Worm (Caenorhabditis elegans) whole organism, L2 larva: Measurements from ENCODE around the gene mrp-5.

ENCODE experiments used
- C34F6.9 ChIP-seq: fragments of 150-350 bp; optimal IDR thresholded peaks from 2 replicates; lab custom pipeline; 2014; ENCODE audit warnings: missing biosample characterization, missing genetic modification characterization
- F13H6.1 ChIP-seq: sonication (generic microtip); optimal IDR thresholded peaks from 2 replicates; lab custom pipeline; 2016; ENCODE audit warnings: missing genetic modification characterization, missing compliant biosample characterization
- Y55F3AM.14 ChIP-seq: fragments of 200-800 bp; sonication (Bioruptor generic); optimal IDR thresholded peaks from 2 replicates; lab custom pipeline; 2018; ENCODE audit warnings: mild to moderate bottlenecking, missing genetic modification characterization, missing compliant biosample characterization
- ZK546.5 ChIP-seq: sonication (generic microtip); optimal IDR thresholded peaks from 2 replicates; lab custom pipeline; 2017; ENCODE audit warnings: missing biosample characterization, missing genetic modification characterization
- alr-1 ChIP-seq: fragments of 150-350 bp; optimal IDR thresholded peaks from 2 replicates; lab custom pipeline; 2014; ENCODE audit warnings: missing biosample characterization, missing genetic modification characterization
- aly-2 ChIP-seq: fragments of 150-350 bp; optimal IDR thresholded peaks from 2 replicates; lab custom pipeline; 2014; ENCODE audit warnings: missing biosample characterization, missing genetic modification characterization
- ama-1 ChIP-seq: fragments of 150-350 bp; optimal IDR thresholded peaks from 2 replicates; lab custom pipeline; 2018; ENCODE audit warnings: inconsistent platforms
- blmp-1 ChIP-seq: sonication (generic microtip); optimal IDR thresholded peaks from 2 replicates; lab custom pipeline; 2017; ENCODE audit warnings: missing genetic modification characterization, mild to moderate bottlenecking, missing compliant biosample characterization, antibody characterized with exemption, moderate library complexity; ENCODE audit not compliant: insufficient read depth
- ceh-16 ChIP-seq: fragments of 150-350 bp; optimal IDR thresholded peaks from 2 replicates; lab custom pipeline; 2014; ENCODE audit warnings: missing biosample characterization, missing genetic modification characterization
- ceh-82 ChIP-seq: fragments of 150-350 bp; optimal IDR thresholded peaks from 2 replicates; lab custom pipeline; 2014; ENCODE audit warnings: missing biosample characterization, missing genetic modification characterization
- dmd-4 ChIP-seq: sonication (generic microtip); optimal IDR thresholded peaks from 2 replicates; lab custom pipeline; 2017; ENCODE audit warnings: missing biosample characterization, missing genetic modification characterization
- elt-1 ChIP-seq: fragments of 150-350 bp; optimal IDR thresholded peaks from 2 replicates; lab custom pipeline; 2014; ENCODE audit warnings: missing biosample characterization, missing genetic modification characterization
- elt-3 ChIP-seq: sonication (generic microtip); optimal IDR thresholded peaks from 2 replicates; lab custom pipeline; 2017; ENCODE audit warnings: missing biosample characterization, missing genetic modification characterization
- fos-1 ChIP-seq: fragments of 150-350 bp; optimal IDR thresholded peaks from 2 replicates; lab custom pipeline; 2014; ENCODE audit warnings: missing biosample characterization, missing genetic modification characterization
- gmeb-1 ChIP-seq: fragments of 150-350 bp; optimal IDR thresholded peaks from 2 replicates; lab custom pipeline; 2014; ENCODE audit warnings: missing biosample characterization, missing genetic modification characterization
- lin-11 ChIP-seq: fragments of 150-350 bp; sonication (generic microtip); optimal IDR thresholded peaks from 2 replicates; lab custom pipeline; 2014; ENCODE audit warnings: missing biosample characterization, missing genetic modification characterization, inconsistent platforms, mixed read lengths
- lin-39 ChIP-seq: fragments of 150-350 bp; optimal IDR thresholded peaks from 2 replicates; lab custom pipeline; 2014; ENCODE audit warnings: missing biosample characterization, missing genetic modification reagents, missing genetic modification characterization
- mab-5 ChIP-seq: fragments of 150-350 bp; optimal IDR thresholded peaks from 2 replicates; lab custom pipeline; 2014; ENCODE audit warnings: missing biosample characterization, missing genetic modification characterization
- mbf-1 ChIP-seq: sonication (generic microtip); optimal IDR thresholded peaks from 2 replicates; lab custom pipeline; 2017; ENCODE audit warnings: missing biosample characterization, missing genetic modification characterization
- mdl-1 ChIP-seq, 2 experiments: fragments of 150-350 bp in 1 of 2; sonication (generic microtip) in 1 of 2; optimal IDR thresholded peaks; 2 replicates each; lab custom pipeline; 2017; ENCODE audit warnings: missing biosample characterization in 2 of 2, missing genetic modification characterization in 2 of 2
- nhr-10 ChIP-seq: sonication (generic microtip); optimal IDR thresholded peaks from 2 replicates; lab custom pipeline; 2017; ENCODE audit warnings: missing biosample characterization, missing genetic modification characterization
- nhr-11 ChIP-seq: fragments of 150-350 bp; optimal IDR thresholded peaks from 2 replicates; lab custom pipeline; 2014; ENCODE audit warnings: missing biosample characterization, missing genetic modification characterization
- nhr-129 ChIP-seq: fragments of 150-350 bp; optimal IDR thresholded peaks from 2 replicates; lab custom pipeline; 2014; ENCODE audit warnings: missing biosample characterization, missing genetic modification characterization
- nhr-23 ChIP-seq: fragments of 150-350 bp; optimal IDR thresholded peaks from 2 replicates; lab custom pipeline; 2014; ENCODE audit warnings: missing biosample characterization, missing genetic modification reagents, missing genetic modification characterization
- nhr-237 ChIP-seq: fragments of 150-350 bp; optimal IDR thresholded peaks from 2 replicates; lab custom pipeline; 2014; ENCODE audit warnings: missing biosample characterization, missing genetic modification characterization
- nhr-6 ChIP-seq: fragments of 150-350 bp; optimal IDR thresholded peaks from 2 replicates; lab custom pipeline; 2014; ENCODE audit warnings: missing biosample characterization, missing genetic modification characterization
- peb-1 ChIP-seq: fragments of 150-350 bp; optimal IDR thresholded peaks from 2 replicates; lab custom pipeline; 2014; ENCODE audit warnings: missing biosample characterization, missing genetic modification characterization
- sem-4 ChIP-seq: fragments of 150-350 bp; optimal IDR thresholded peaks from 2 replicates; lab custom pipeline; 2014; ENCODE audit warnings: missing biosample characterization, missing genetic modification reagents, missing genetic modification characterization
- skn-1 ChIP-seq: sonication (generic microtip); optimal IDR thresholded peaks from 2 replicates; lab custom pipeline; 2017; ENCODE audit warnings: missing biosample characterization, missing genetic modification characterization
- sma-3 ChIP-seq: sonication (generic microtip); optimal IDR thresholded peaks from 2 replicates; lab custom pipeline; 2016; ENCODE audit warnings: missing genetic modification reagents, missing genetic modification characterization, missing compliant biosample characterization
- sma-9 ChIP-seq, 2 experiments: fragments of 150-350 bp in 1 of 2; sonication (generic microtip) in 1 of 2; optimal IDR thresholded peaks; 2 replicates each; lab custom pipeline; 2014 to 2016; ENCODE audit warnings: missing genetic modification characterization in 2 of 2, mild to moderate bottlenecking in 1 of 2, missing biosample characterization in 1 of 2, missing compliant biosample characterization in 1 of 2, missing genetic modification reagents in 1 of 2, moderate library complexity in 1 of 2
- snpc-4 ChIP-seq: fragments of 150-350 bp; optimal IDR thresholded peaks from 2 replicates; lab custom pipeline; 2014; ENCODE audit warnings: missing biosample characterization, missing genetic modification characterization
- unc-39 ChIP-seq: fragments of 150-350 bp; optimal IDR thresholded peaks from 2 replicates; lab custom pipeline; 2014; ENCODE audit warnings: missing biosample characterization, missing genetic modification characterization
- unc-55 ChIP-seq: fragments of 150-350 bp; sonication (generic microtip); optimal IDR thresholded peaks from 3 replicates; lab custom pipeline; 2014; ENCODE audit warnings: missing biosample characterization, missing genetic modification reagents, missing genetic modification characterization
- zag-1 ChIP-seq: fragments of 150-350 bp; optimal IDR thresholded peaks from 2 replicates; lab custom pipeline; 2014; ENCODE audit warnings: missing biosample characterization, missing genetic modification characterization
- ztf-11 ChIP-seq: sonication (generic microtip); optimal IDR thresholded peaks from 2 replicates; lab custom pipeline; 2017; ENCODE audit warnings: missing biosample characterization, missing genetic modification characterization
- ztf-4 ChIP-seq: fragments of 150-350 bp; optimal IDR thresholded peaks from 2 replicates; lab custom pipeline; 2014; ENCODE audit warnings: missing biosample characterization, missing genetic modification characterization

mrp-5 gene

DNA sequence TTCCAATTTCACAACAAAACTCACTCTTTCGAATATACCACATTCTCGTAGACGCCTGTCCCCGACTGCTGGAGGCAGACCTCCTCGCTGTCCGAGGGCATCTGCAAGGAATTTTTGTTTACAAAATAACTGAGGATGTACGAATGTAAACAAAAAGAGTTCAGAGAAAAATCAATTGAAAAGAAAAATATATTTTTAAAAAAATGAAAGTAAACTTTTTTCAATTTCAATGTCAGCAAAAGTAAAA lies at the start of gene mrp-5:
Gene mrp-5 (minus strand): TSS at position 101 of the 247 bp plus-strand sequence.
- TF ChIP-seq ama-1 (lab: Kevin White, UChicago) (no peak), fos-1 (tag; lab: Kevin White, UChicago) (no peak), F13H6.1 (tag; lab: Kevin White, UChicago) (no peak), sem-4 (tag; lab: Kevin White, UChicago) (no peak), alr-1 (tag; lab: Kevin White, UChicago) (no peak), elt-1 (tag; lab: Kevin White, UChicago) (no peak), nhr-129 (no peak), C34F6.9 (tag; lab: Kevin White, UChicago) (no peak), gmeb-1 (tag; lab: Kevin White, UChicago) (no peak), nhr-23 (tag; lab: Kevin White, UChicago) (no peak), ceh-82 (tag; lab: Kevin White, UChicago) (no peak), sma-9 (GFP tag; optimal IDR thresholded peaks at IDR 0.05; lab: Kevin White, UChicago) (no peak), sma-9 (tag; optimal IDR thresholded peaks at IDR 0.05; lab: Kevin White, UChicago) (no peak)

DNA sequence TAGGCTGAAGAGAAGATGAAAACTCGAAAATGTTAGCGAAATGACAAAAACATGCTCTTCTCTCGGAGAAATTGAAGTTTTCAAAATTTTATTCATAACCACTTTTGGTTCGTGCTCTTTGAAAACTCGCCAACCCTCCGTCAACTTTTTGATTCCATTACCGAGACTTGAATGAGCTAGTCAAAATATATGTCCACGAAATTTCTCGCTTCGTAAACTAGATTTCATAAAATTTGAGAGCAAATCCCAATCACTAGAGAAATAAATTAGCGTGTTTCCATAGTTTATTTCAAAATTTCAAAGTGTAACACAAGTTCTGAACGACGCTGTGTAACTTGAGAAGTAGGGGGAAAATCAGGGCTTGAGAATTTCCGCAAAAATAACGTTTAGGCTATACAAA lies 47.6 kb upstream of the mrp-5 start:
- TF ChIP-seq peb-1 (tag; lab: Kevin White, UChicago) (no peak), skn-1 (tag; lab: Kevin White, UChicago) (no peak), mab-5 (tag; lab: Kevin White, UChicago) (no peak), ztf-4 (no peak), elt-3 (tag; lab: Kevin White, UChicago) (no peak), dmd-4 (tag; lab: Kevin White, UChicago) (no peak), Y55F3AM.14 (GFP tag; lab: Kevin White, UChicago) (no peak), nhr-10 (tag; lab: Kevin White, UChicago) (no peak), zag-1 (tag; lab: Kevin White, UChicago) (no peak), unc-55 (GFP tag; lab: Kevin White, UChicago) (no peak), ztf-11 (tag; lab: Kevin White, UChicago) (no peak), sma-3 (GFP tag; lab: Kevin White, UChicago) (no peak), C34F6.9 (tag; lab: Kevin White, UChicago) (no peak), nhr-6 (tag; lab: Kevin White, UChicago) (no peak), lin-39 (tag; lab: Kevin White, UChicago) (no peak), ceh-16 (no peak)
- TF ChIP-seq, all 48 proteins: peak for 0

DNA sequence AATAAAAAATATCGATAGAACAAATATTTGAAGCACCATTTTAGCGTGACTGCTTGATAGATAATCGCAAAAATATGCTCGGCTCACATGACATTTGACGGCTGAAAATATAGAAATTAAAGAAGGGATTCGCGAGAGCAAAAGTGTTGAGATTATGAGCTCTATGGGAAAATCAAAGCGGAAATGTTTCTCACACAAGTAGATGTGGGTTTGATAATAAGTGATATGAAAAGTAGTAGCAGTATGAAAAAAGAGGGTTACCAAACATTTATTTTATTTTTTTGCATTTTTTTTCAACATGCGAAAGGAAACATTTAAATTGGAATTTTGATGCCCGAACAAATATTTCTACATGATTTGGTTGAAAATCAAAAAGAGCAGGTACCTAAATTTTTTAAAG lies 45.2 kb upstream of the mrp-5 start, which contains the start of gene iglr-1:
Gene iglr-1 (minus strand): TSS at position 101 of the 400 bp plus-strand sequence.
- TF ChIP-seq skn-1 (tag; lab: Kevin White, UChicago) (no peak), ZK546.5 (tag; lab: Kevin White, UChicago) (no peak), lin-11 (no peak), mab-5 (tag; lab: Kevin White, UChicago) (no peak), aly-2 (tag; lab: Kevin White, UChicago) (no peak), Y55F3AM.14 (GFP tag; lab: Kevin White, UChicago) (no peak), nhr-11 (tag; lab: Kevin White, UChicago) (no peak), dmd-4 (tag; lab: Kevin White, UChicago) (no peak), mbf-1 (tag; lab: Kevin White, UChicago) (no peak), blmp-1 (no peak), fos-1 (tag; lab: Kevin White, UChicago) (no peak), nhr-237 (tag; lab: Kevin White, UChicago) (no peak)

ce11 chrX:14988160-14988559 lies 42.0 kb upstream of the mrp-5 start:
- TF ChIP-seq aly-2 (tag; lab: Kevin White, UChicago) (no peak), C34F6.9 (tag; lab: Kevin White, UChicago) (no peak), mdl-1 (tag; optimal IDR thresholded peaks at IDR 0.05; lab: Kevin White, UChicago) (no peak), snpc-4 (peak; percentile 74), unc-39 (tag; lab: Kevin White, UChicago) (no peak), blmp-1 (no peak), ztf-11 (tag; lab: Kevin White, UChicago) (no peak)
- TF ChIP-seq, all 48 proteins: peak for 1
